Worm (Caenorhabditis elegans) whole organism, midembryonic: Measurements from ENCODE around the gene F02E11.3.

Source experiments
- T22C8.4 ChIP-seq: fragments of 200-800 bp; sonication (Bioruptor generic); IDR thresholded peaks from 2 replicates; pipeline ENCODE4 v1.3.6; 2022; ENCODE audit warnings: missing genetic modification characterization, missing compliant biosample characterization
- cog-1 ChIP-seq: sonication (generic microtip); optimal IDR thresholded peaks from 2 replicates; lab custom pipeline; 2016; ENCODE audit warnings: missing genetic modification characterization, missing compliant biosample characterization
- flt-1 ChIP-seq: fragments of 200-800 bp; sonication (Bioruptor generic); IDR thresholded peaks from 2 replicates; pipeline ENCODE4 v1.3.6; 2022; ENCODE audit warnings: missing genetic modification characterization, missing compliant biosample characterization
- klf-2 ChIP-seq: fragments of 200-800 bp; sonication (Bioruptor generic); conservative IDR thresholded peaks from 2 replicates; pipeline ENCODE4 v1.3.6; 2022; ENCODE audit warnings: missing genetic modification reagents, missing genetic modification characterization, missing compliant biosample characterization
- med-1 ChIP-seq: sonication (generic microtip); optimal IDR thresholded peaks from 2 replicates; lab custom pipeline; 2017; ENCODE audit warnings: missing genetic modification characterization, mild to moderate bottlenecking, missing compliant biosample characterization, antibody characterized with exemption, missing genetic modification reagents; ENCODE audit not compliant: insufficient read depth
- ref-1 ChIP-seq: fragments of 200-800 bp; sonication (Bioruptor generic); conservative IDR thresholded peaks from 2 replicates; pipeline ENCODE4 v1.3.6; 2022; ENCODE audit warnings: missing genetic modification reagents, missing genetic modification characterization, missing compliant biosample characterization
- tab-1 ChIP-seq: fragments of 200-800 bp; sonication (Bioruptor generic); IDR thresholded peaks from 2 replicates; pipeline ENCODE4 v1.3.6; 2022; ENCODE audit warnings: missing genetic modification characterization, missing compliant biosample characterization
- ztf-23 ChIP-seq: fragments of 200-800 bp; sonication (Bioruptor generic); IDR thresholded peaks from 2 replicates; pipeline ENCODE4 v1.3.6; 2022; ENCODE audit warnings: missing genetic modification reagents, missing genetic modification characterization, missing compliant biosample characterization
- ztf-29 ChIP-seq: fragments of 200-800 bp; sonication (Bioruptor generic); IDR thresholded peaks from 2 replicates; pipeline ENCODE4 v1.3.6; 2022; ENCODE audit warnings: missing genetic modification reagents, missing genetic modification characterization, missing compliant biosample characterization

Gene F02E11.3

ce11 chrII:3244070-3244469, 30.8 kb downstream of the F02E11.3 start, which contains the start of gene C17F4.12:
C17F4.12 (minus strand) TSS chrII:3244170.
- no peak for TF ChIP-seq med-1 (GFP tag; lab: Kevin White, UChicago)
- TF ChIP-seq tab-1 (GFP tag; lab: Robert Waterston, UW), result no peak
- TF ChIP-seq flt-1 (GFP tag; lab: Robert Waterston, UW), result no peak

ce11 chrII:3241842-3242241, 33.0 kb downstream of the F02E11.3 start:
- TF ChIP-seq ref-1, result no peak
- TF ChIP-seq med-1 (GFP tag; lab: Kevin White, UChicago), result no peak
- no peak for TF ChIP-seq klf-2 (GFP tag; lab: Robert Waterston, UW)
- no peak for TF ChIP-seq cog-1 (tag; lab: Kevin White, UChicago)

ce11 chrII:3240207-3240606, 34.6 kb downstream of the F02E11.3 start, which contains the start of gene C17F4.3:
C17F4.3 (plus strand) TSS chrII:3240507.
- TF ChIP-seq ztf-29 (GFP tag; lab: Robert Waterston, UW), result no peak
- TF ChIP-seq klf-2 (GFP tag; lab: Robert Waterston, UW), result no peak
- TF ChIP-seq tab-1 (GFP tag; lab: Robert Waterston, UW), result no peak
- TF ChIP-seq ref-1, result no peak
- TF ChIP-seq cog-1 (tag; lab: Kevin White, UChicago), result no peak
- TF ChIP-seq T22C8.4 (GFP tag; lab: Robert Waterston, UW), result no peak
- no peak for TF ChIP-seq ztf-23
- TF ChIP-seq flt-1 (GFP tag; lab: Robert Waterston, UW), result no peak
- no peak for TF ChIP-seq med-1 (GFP tag; lab: Kevin White, UChicago)

ce11 chrII:3237038-3237521, 37.7 kb downstream of the F02E11.3 start, which contains the start of the genes srz-67 and C17F4.11:
srz-67 (minus strand) TSS chrII:3237138.
C17F4.11 (plus strand) TSS chrII:3237471.
- TF ChIP-seq ztf-23 (no peak), flt-1 (GFP tag; lab: Robert Waterston, UW) (no peak), klf-2 (GFP tag; lab: Robert Waterston, UW) (no peak), T22C8.4 (GFP tag; lab: Robert Waterston, UW) (no peak), ref-1 (no peak), ztf-29 (GFP tag; lab: Robert Waterston, UW) (no peak), tab-1 (GFP tag; lab: Robert Waterston, UW) (no peak), med-1 (GFP tag; lab: Kevin White, UChicago) (no peak), cog-1 (tag; lab: Kevin White, UChicago) (no peak)

ce11 chrII:3234725-3235124, 40.1 kb downstream of the F02E11.3 start, which contains the start of gene C17F4.8:
C17F4.8 (minus strand) TSS chrII:3234825.
- TF ChIP-seq ztf-29 (GFP tag; lab: Robert Waterston, UW), result no peak

- TF ChIP-seq ztf-23 (no peak), klf-2 (GFP tag; lab: Robert Waterston, UW) (no peak), med-1 (GFP tag; lab: Kevin White, UChicago) (no peak)
These were observed 44.4 kb downstream of the F02E11.3 start, which contains the start of gene srh-297 for ce11 chrII:3230422-3230821. srh-297 (minus strand) TSS chrII:3230522.

ce11 chrII:3225780-3226179, 49.0 kb downstream of the F02E11.3 start, which contains the start of gene ZC239.17:
ZC239.17 (minus strand) TSS chrII:3225880.
- TF ChIP-seq med-1 (GFP tag; lab: Kevin White, UChicago), result no peak
- no peak for TF ChIP-seq ref-1
- TF ChIP-seq cog-1 (tag; lab: Kevin White, UChicago), result no peak
- TF ChIP-seq ztf-23, result no peak
- no peak for TF ChIP-seq klf-2 (GFP tag; lab: Robert Waterston, UW)
- TF ChIP-seq ztf-29 (GFP tag; lab: Robert Waterston, UW), result no peak
- TF ChIP-seq T22C8.4 (GFP tag; lab: Robert Waterston, UW), result no peak
- no peak for TF ChIP-seq tab-1 (GFP tag; lab: Robert Waterston, UW)
- TF ChIP-seq flt-1 (GFP tag; lab: Robert Waterston, UW), result no peak

- TF ChIP-seq ztf-23 (no peak), ztf-29 (GFP tag; lab: Robert Waterston, UW) (no peak), med-1 (GFP tag; lab: Kevin White, UChicago) (no peak), tab-1 (GFP tag; lab: Robert Waterston, UW) (no peak), T22C8.4 (GFP tag; lab: Robert Waterston, UW) (no peak)
These were observed 49.6 kb downstream of the F02E11.3 start, which contains the start of gene ZC239.16 for ce11 chrII:3225200-3225599. ZC239.16 (minus strand) TSS chrII:3225319.

ce11 chrII:3224631-3225030, 50.2 kb downstream of the F02E11.3 start, which contains the start of gene ZC239.15:
ZC239.15 (minus strand) TSS chrII:3224731.
- TF ChIP-seq med-1 (GFP tag; lab: Kevin White, UChicago) (no peak), T22C8.4 (GFP tag; lab: Robert Waterston, UW) (no peak), cog-1 (tag; lab: Kevin White, UChicago) (no peak), ztf-23 (no peak), tab-1 (GFP tag; lab: Robert Waterston, UW) (no peak), ztf-29 (GFP tag; lab: Robert Waterston, UW) (no peak), ref-1 (no peak), klf-2 (GFP tag; lab: Robert Waterston, UW) (no peak), flt-1 (GFP tag; lab: Robert Waterston, UW) (no peak)
